Worm (Caenorhabditis elegans) whole organism, L3 larva: ENCODE measurements around the gene C35C5.9.

Experiments
- ceh-28 ChIP-seq: fragments of 150-350 bp; optimal IDR thresholded peaks from 2 replicates; lab custom pipeline; 2014; ENCODE audit warnings: missing biosample characterization, missing genetic modification reagents, missing genetic modification characterization
- fos-1 ChIP-seq: fragments of 150-350 bp; optimal IDR thresholded peaks from 2 replicates; lab custom pipeline; 2014; ENCODE audit warnings: missing biosample characterization, missing genetic modification characterization
- zag-1 ChIP-seq: fragments of 150-350 bp; optimal IDR thresholded peaks from 2 replicates; lab custom pipeline; 2014; ENCODE audit warnings: missing biosample characterization, missing genetic modification characterization

DNA sequence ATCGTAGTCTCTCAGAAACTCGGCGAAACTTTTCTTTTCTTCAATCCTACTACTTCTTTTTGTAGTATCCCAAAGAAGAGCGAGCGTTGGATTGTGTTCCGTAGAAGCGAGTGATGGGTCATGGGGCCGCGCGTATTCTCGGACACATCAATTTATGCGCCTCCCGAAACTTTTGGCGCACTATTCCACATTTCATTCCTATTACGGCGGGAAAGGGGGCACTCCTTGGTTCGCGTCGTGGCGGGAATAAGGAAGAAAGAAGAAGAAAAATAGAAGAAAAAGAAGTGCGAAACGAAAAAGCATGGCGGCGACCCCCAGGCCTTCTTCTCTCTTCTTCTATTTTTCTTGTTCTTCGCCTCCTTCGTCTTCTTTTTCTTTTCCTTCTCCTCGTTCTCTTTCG, 35.3 kb downstream of the C35C5.9 start:
- TF ChIP-seq fos-1 (tag; lab: Kevin White, UChicago) (no peak), ceh-28 (tag; lab: Kevin White, UChicago) (no peak), zag-1 (tag; lab: Kevin White, UChicago) (no peak)
